Fruit fly (Drosophila melanogaster) whole organism: ENCODE data around the gene Lsp1gamma.

Experiments used
- CG8478 ChIP-seq: fragments of >200 bp; optimal IDR thresholded peaks from 2 replicates; lab custom pipeline; 2018; ENCODE audit warnings: inconsistent platforms
- Dll ChIP-seq: fragments of >200 bp; optimal IDR thresholded peaks from 2 replicates; lab custom pipeline; 2017
- EcR ChIP-seq, 2 experiments: fragments of >200 bp; optimal IDR thresholded peaks; 2 replicates each; lab custom pipeline; 2017; ENCODE audit warnings: missing biosample characterization in 2 of 2, missing genetic modification characterization in 2 of 2, missing genetic modification reagents in 2 of 2
- pan ChIP-seq: fragments of >200 bp; optimal IDR thresholded peaks from 2 replicates; lab custom pipeline; 2017
- psq ChIP-seq: fragments of >200 bp; optimal IDR thresholded peaks from 2 replicates; lab custom pipeline; 2017
- usp ChIP-seq: fragments of >200 bp; optimal IDR thresholded peaks from 2 replicates; lab custom pipeline; 2017; ENCODE audit warnings: missing biosample characterization, missing genetic modification characterization, mixed read lengths

Gene Lsp1gamma

dm6 chr3L:66063-66462, at the start of gene Lsp1gamma:
Lsp1gamma (plus strand) TSS chr3L:66430.
- TF ChIP-seq CG8478, result no peak
- TF ChIP-seq usp (GFP tag; lab: Kevin White, UChicago), result no peak
- TF ChIP-seq pan (lab: Kevin White, UChicago), result no peak
- TF ChIP-seq EcR (GFP tag; optimal IDR thresholded peaks at IDR 0.05; lab: Kevin White, UChicago), result no peak

dm6 chr3L:22069-22468, 44.2 kb upstream of the Lsp1gamma start, which contains the start of gene mthl8:
mthl8 (plus strand) TSS chr3L:22428.
- no peak for TF ChIP-seq CG8478
- TF ChIP-seq pan (lab: Kevin White, UChicago), result no peak
- no peak for TF ChIP-seq usp (GFP tag; lab: Kevin White, UChicago)

DNA sequence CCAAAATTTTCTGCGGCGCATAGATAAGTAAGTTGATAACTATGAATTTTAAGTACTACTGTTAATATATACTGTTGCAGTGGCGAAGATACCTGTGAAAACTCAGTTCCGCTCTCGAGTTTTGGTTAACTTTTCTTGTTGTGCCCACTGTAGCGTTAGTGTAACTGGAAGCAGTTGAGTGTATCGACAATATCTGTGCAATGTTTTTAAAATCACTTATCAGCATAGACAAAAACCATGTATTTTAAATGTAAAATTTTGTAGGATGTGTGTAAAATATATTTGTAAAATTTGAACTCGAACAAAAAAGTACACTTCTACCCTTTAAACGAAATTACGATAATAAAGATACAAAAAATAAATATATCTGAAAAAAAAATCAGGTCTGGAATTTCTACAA, 40.3 kb upstream of the Lsp1gamma start:
- no peak for TF ChIP-seq psq (lab: Kevin White, UChicago)
- no peak for TF ChIP-seq pan (lab: Kevin White, UChicago)
- TF ChIP-seq Dll, result no peak
- no peak for TF ChIP-seq EcR (GFP tag; optimal IDR thresholded peaks at IDR 0.05; lab: Kevin White, UChicago)
- TF ChIP-seq usp (GFP tag; lab: Kevin White, UChicago), result no peak
- TF ChIP-seq CG8478, result no peak

DNA sequence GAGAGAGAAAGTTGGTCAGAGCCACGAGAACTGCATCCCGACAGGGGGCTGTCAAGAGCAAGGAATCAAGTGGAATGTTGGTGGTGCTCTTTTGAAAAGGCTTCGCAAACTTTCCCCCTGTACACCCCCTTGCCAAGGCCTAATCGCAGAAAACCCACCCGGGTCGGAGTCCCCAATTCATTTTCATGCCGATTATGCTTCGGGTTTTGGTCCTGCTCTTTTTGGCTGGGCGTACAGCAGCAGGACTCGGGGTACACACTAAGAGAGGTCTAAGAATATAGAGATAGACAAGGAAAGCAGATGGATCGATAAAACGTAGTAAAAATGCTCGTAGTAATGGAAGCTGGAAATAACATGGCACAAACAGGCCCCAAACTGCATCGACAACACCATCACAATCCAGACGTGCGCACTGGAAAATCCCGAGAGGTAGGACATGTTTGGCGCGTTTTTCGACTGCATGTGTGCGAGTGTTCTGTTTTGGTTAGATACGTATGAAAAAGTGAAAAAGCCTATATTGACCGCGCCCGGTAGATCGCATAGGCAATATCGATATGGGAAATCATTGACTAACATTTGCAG, 39.4 kb upstream of the Lsp1gamma start:
- TF ChIP-seq psq (lab: Kevin White, UChicago) (no peak), pan (lab: Kevin White, UChicago) (no peak), EcR (GFP tag; optimal IDR thresholded peaks at IDR 0.05; lab: Kevin White, UChicago) (no peak), CG8478 (no peak), usp (GFP tag; lab: Kevin White, UChicago) (no peak), Dll (no peak)

- no peak for TF ChIP-seq Dll
- TF ChIP-seq CG8478, result no peak
- TF ChIP-seq pan (lab: Kevin White, UChicago), result no peak
- no peak for TF ChIP-seq EcR (GFP tag; optimal IDR thresholded peaks at IDR 0.05; lab: Kevin White, UChicago)
- TF ChIP-seq psq (lab: Kevin White, UChicago), result no peak
- no peak for TF ChIP-seq usp (GFP tag; lab: Kevin White, UChicago)
Observed at dm6 chr3L:29658-30262, 36.5 kb upstream of the Lsp1gamma start.

DNA sequence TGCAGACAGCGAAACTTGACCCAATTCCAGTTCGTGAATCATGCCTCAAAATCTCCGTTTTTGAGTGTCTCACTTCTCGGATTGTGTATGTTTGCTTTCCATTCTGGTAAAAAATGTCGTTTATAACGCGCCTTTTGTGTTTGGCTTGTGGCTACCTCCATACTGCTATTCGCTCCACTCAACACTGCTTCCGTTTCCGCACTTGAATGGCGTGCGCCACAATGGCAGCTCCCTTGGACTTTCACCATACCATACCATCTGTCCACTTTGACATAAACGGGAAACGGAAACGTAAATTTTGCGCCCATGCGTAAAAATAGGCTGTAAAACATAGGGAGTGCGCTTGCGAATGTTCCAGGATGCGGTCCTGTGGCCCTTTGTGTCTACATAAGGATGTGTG, 31.6 kb upstream of the Lsp1gamma start:
- no peak for TF ChIP-seq CG8478
- TF ChIP-seq pan (lab: Kevin White, UChicago), result no peak
- TF ChIP-seq Dll, result no peak
- TF ChIP-seq usp (GFP tag; lab: Kevin White, UChicago), result no peak
- no peak for TF ChIP-seq EcR (GFP tag; optimal IDR thresholded peaks at IDR 0.05; lab: Kevin White, UChicago)
- no peak for TF ChIP-seq psq (lab: Kevin White, UChicago)

DNA sequence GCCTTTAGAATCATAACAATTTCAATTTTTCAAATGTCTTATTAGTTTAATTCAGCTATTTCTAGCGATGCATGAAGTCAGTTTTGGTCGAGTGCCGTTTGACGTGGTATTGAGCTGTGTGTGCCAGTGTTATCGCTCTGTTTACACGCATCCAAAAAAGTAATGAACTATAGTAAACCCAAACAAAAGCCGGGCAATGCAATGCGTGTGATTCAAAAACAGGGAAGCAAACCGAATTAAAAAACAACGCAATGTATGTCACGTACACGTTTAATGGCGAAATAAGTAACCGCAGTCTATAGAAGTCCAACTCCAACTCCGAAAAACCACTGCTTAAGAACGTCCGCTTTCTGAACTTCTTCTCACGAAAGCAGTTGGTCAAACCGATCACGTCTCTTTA, 28.3 kb upstream of the Lsp1gamma start:
- TF ChIP-seq EcR (GFP tag; optimal IDR thresholded peaks at IDR 0.05; lab: Kevin White, UChicago) (no peak), psq (lab: Kevin White, UChicago) (no peak), usp (GFP tag; lab: Kevin White, UChicago) (no peak), CG8478 (no peak), pan (lab: Kevin White, UChicago) (no peak), Dll (no peak)

dm6 chr3L:40147-40875, 25.9 kb upstream of the Lsp1gamma start:
- TF ChIP-seq pan (lab: Kevin White, UChicago), result no peak
- TF ChIP-seq Dll, result no peak
- TF ChIP-seq EcR (GFP tag; optimal IDR thresholded peaks at IDR 0.05; lab: Kevin White, UChicago), result no peak
- TF ChIP-seq CG8478, result no peak

- no peak for TF ChIP-seq psq (lab: Kevin White, UChicago)
- no peak for TF ChIP-seq CG8478
- TF ChIP-seq pan (lab: Kevin White, UChicago), result no peak
- no peak for TF ChIP-seq usp (GFP tag; lab: Kevin White, UChicago)
- no peak for TF ChIP-seq EcR (GFP tag; optimal IDR thresholded peaks at IDR 0.05; lab: Kevin White, UChicago)
- no peak for TF ChIP-seq Dll
Observed at dm6 chr3L:41386-42046, 24.7 kb upstream of the Lsp1gamma start.

DNA sequence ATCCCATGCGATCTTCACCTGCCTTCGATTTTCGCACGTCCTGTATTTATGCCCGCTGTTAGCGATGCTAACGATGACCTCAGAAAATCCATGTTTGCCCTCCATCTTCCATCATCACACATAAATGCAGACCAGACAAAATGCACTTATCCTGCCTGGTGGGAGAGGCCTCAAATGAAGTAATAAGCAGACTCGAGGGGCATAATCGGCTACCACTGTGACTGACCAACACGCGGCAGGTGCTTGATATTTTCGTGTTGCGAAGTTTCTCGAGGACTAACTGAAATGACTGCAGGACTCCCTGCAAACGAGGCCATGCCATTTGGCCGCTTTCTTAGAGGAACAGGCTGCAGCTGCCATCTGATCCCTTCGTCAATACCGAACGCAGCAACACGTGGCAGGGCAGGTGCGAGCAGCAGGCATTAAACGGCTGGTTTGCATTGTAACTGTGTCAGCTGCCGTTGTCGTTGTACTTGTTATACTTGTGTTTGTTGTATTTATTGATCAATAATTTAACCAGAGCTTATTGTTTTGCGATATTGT, 18.5 kb upstream of the Lsp1gamma start:
- TF ChIP-seq pan (lab: Kevin White, UChicago) (no peak), EcR (GFP tag; optimal IDR thresholded peaks at IDR 0.05; lab: Kevin White, UChicago) (no peak), psq (lab: Kevin White, UChicago) (no peak), usp (GFP tag; lab: Kevin White, UChicago) (no peak), CG8478 (no peak), Dll (no peak)

- TF ChIP-seq usp (GFP tag; lab: Kevin White, UChicago) (no peak), psq (lab: Kevin White, UChicago) (no peak), pan (lab: Kevin White, UChicago) (no peak), CG8478 (no peak), EcR (GFP tag; optimal IDR thresholded peaks at IDR 0.05; lab: Kevin White, UChicago) (no peak)
Observed at dm6 chr3L:49732-50131, 16.5 kb upstream of the Lsp1gamma start.
